Fruit fly (Drosophila melanogaster) whole organism, embryonic: Measurements from ENCODE around the gene CG10232.
A peak's percentile ranks its signal among the peaks of the same experiment; 100 is the strongest.

ENCODE experiments used
- Bteb2 ChIP-seq: fragments of 200-800 bp; sonication (Bioruptor generic); optimal IDR thresholded peaks from 2 replicates; lab custom pipeline; 2016; ENCODE audit warnings: missing biosample characterization, missing genetic modification characterization
- CG11247 ChIP-seq: fragments of 200-800 bp; sonication (Bioruptor generic); IDR thresholded peaks from 2 replicates; pipeline ENCODE4 v1.3.6; 2022; ENCODE audit warnings: missing biosample characterization, missing genetic modification characterization
- CG12155 ChIP-seq: fragments of 200-800 bp; sonication (Bioruptor generic); optimal IDR thresholded peaks from 3 replicates; lab custom pipeline; 2016; ENCODE audit warnings: missing biosample characterization, missing genetic modification characterization
- CG1233 ChIP-seq: fragments of 200-800 bp; sonication (Bioruptor generic); optimal IDR thresholded peaks from 4 replicates; lab custom pipeline; 2018; ENCODE audit warnings: missing biosample characterization, mild to moderate bottlenecking, missing genetic modification characterization
- CG14014 ChIP-seq: fragments of 200-800 bp; sonication (Bioruptor generic); IDR thresholded peaks from 2 replicates; pipeline ENCODE4 v1.3.6; 2022; ENCODE audit warnings: missing biosample characterization, missing genetic modification characterization
- CG14710 ChIP-seq: fragments of 200-800 bp; sonication (Bioruptor generic); optimal IDR thresholded peaks from 3 replicates; lab custom pipeline; 2019; ENCODE audit warnings: missing biosample characterization, mild to moderate bottlenecking, missing genetic modification characterization, moderate library complexity
- CG15514 ChIP-seq: fragments of 200-800 bp; sonication (Bioruptor generic); optimal IDR thresholded peaks from 3 replicates; lab custom pipeline; 2017; ENCODE audit warnings: missing biosample characterization, missing genetic modification characterization, mild to moderate bottlenecking, moderate library complexity, missing genetic modification reagents
- CG1603 ChIP-seq: fragments of 200-800 bp; sonication (Bioruptor generic); optimal IDR thresholded peaks from 2 replicates; lab custom pipeline; 2019; ENCODE audit warnings: missing biosample characterization, mild to moderate bottlenecking, missing genetic modification characterization, moderate library complexity
- CG1832 ChIP-seq: fragments of 200-800 bp; sonication (Bioruptor generic); optimal IDR thresholded peaks from 2 replicates; lab custom pipeline; 2017; ENCODE audit warnings: missing biosample characterization, mild to moderate bottlenecking, missing genetic modification characterization, inconsistent platforms
- CG2199 ChIP-seq: fragments of 200-800 bp; sonication (Bioruptor generic); IDR thresholded peaks from 3 replicates; pipeline ENCODE4 v1.3.6; 2022; ENCODE audit warnings: missing biosample characterization, missing genetic modification characterization
- CG30431 ChIP-seq: fragments of 200-800 bp; sonication (Bioruptor generic); optimal IDR thresholded peaks from 2 replicates; lab custom pipeline; 2017; ENCODE audit warnings: missing biosample characterization, missing genetic modification characterization
- CG33557 ChIP-seq: fragments of 200-800 bp; sonication (Bioruptor generic); optimal IDR thresholded peaks from 2 replicates; lab custom pipeline; 2019; ENCODE audit warnings: missing biosample characterization, mild to moderate bottlenecking, missing genetic modification characterization, moderate library complexity
- CG4328 ChIP-seq: fragments of 200-800 bp; sonication (Bioruptor generic); optimal IDR thresholded peaks from 3 replicates; lab custom pipeline; 2017; ENCODE audit warnings: missing biosample characterization, missing genetic modification reagents, missing genetic modification characterization
- CG4820 ChIP-seq: fragments of 200-800 bp; sonication (Bioruptor generic); optimal IDR thresholded peaks from 3 replicates; lab custom pipeline; 2016; ENCODE audit warnings: missing biosample characterization, missing genetic modification characterization
- CG6254 ChIP-seq: fragments of 200-800 bp; sonication (Bioruptor generic); optimal IDR thresholded peaks from 3 replicates; lab custom pipeline; 2017; ENCODE audit warnings: mild to moderate bottlenecking, missing biosample characterization, missing genetic modification reagents, missing genetic modification characterization
- CG7839 ChIP-seq: fragments of 200-800 bp; sonication (Bioruptor generic); optimal IDR thresholded peaks from 3 replicates; lab custom pipeline; 2018; ENCODE audit warnings: missing biosample characterization, mild to moderate bottlenecking, missing genetic modification characterization, moderate library complexity
- CG7987 ChIP-seq: fragments of 200-800 bp; sonication (Bioruptor generic); optimal IDR thresholded peaks from 2 replicates; lab custom pipeline; 2018; ENCODE audit warnings: missing biosample characterization, mild to moderate bottlenecking, missing genetic modification characterization, moderate library complexity
- Camta ChIP-seq: fragments of 200-800 bp; sonication (Bioruptor generic); optimal IDR thresholded peaks from 2 replicates; lab custom pipeline; 2016; ENCODE audit warnings: missing biosample characterization, missing genetic modification characterization
- Deaf1 ChIP-seq: fragments of 200-800 bp; optimal IDR thresholded peaks from 3 replicates; lab custom pipeline; 2019; ENCODE audit warnings: missing biosample characterization, mild to moderate bottlenecking, missing genetic modification characterization, moderate library complexity
- Dp ChIP-seq: fragments of 200-800 bp; sonication (Bioruptor generic); optimal IDR thresholded peaks from 2 replicates; lab custom pipeline; 2018; ENCODE audit warnings: missing biosample characterization, mild to moderate bottlenecking, missing genetic modification characterization, moderate library complexity
- Eip74EF ChIP-seq, 2 experiments: fragments of 200-800 bp in 1 of 2; fragments of >200 bp in 1 of 2; sonication (Bioruptor generic) in 1 of 2; optimal IDR thresholded peaks; 2 replicates each; lab custom pipeline; 2017 to 2019; ENCODE audit warnings: missing biosample characterization in 2 of 2, missing genetic modification characterization in 2 of 2, mild to moderate bottlenecking in 1 of 2, moderate library complexity in 1 of 2
- Ets65A ChIP-seq: fragments of 200-800 bp; sonication (Bioruptor generic); peaks from one replicate; lab custom pipeline; 2016; ENCODE audit warnings: missing biosample characterization, missing genetic modification characterization
- Ets97D ChIP-seq: fragments of 200-800 bp; sonication (Bioruptor generic); optimal IDR thresholded peaks from 3 replicates; lab custom pipeline; 2016; ENCODE audit warnings: missing biosample characterization, missing genetic modification characterization
- Fer1 ChIP-seq: fragments of 200-800 bp; sonication (Bioruptor generic); optimal IDR thresholded peaks from 2 replicates; lab custom pipeline; 2017; ENCODE audit warnings: missing biosample characterization, mild to moderate bottlenecking, missing genetic modification characterization
- HLH4C ChIP-seq: fragments of 200-800 bp; sonication (Bioruptor generic); IDR thresholded peaks from 3 replicates; pipeline ENCODE4 v1.3.6; 2022; ENCODE audit warnings: missing biosample characterization, missing genetic modification characterization; ENCODE audit not compliant: partially characterized antibody
- Hmr ChIP-seq: fragments of 200-800 bp; sonication (Bioruptor generic); optimal IDR thresholded peaks from 3 replicates; lab custom pipeline; 2017; ENCODE audit warnings: mild to moderate bottlenecking, missing biosample characterization, missing genetic modification reagents, missing genetic modification characterization
- Hsf ChIP-seq: fragments of 200-800 bp; sonication (Bioruptor generic); optimal IDR thresholded peaks from 3 replicates; lab custom pipeline; 2016; ENCODE audit warnings: missing biosample characterization, missing genetic modification characterization
- MESR4 ChIP-seq: fragments of 200-800 bp; sonication (Bioruptor generic); optimal IDR thresholded peaks from 2 replicates; lab custom pipeline; 2018; ENCODE audit warnings: missing biosample characterization, mild to moderate bottlenecking, missing genetic modification characterization, moderate library complexity
- Mad ChIP-seq: fragments of 200-800 bp; sonication (Bioruptor generic); optimal IDR thresholded peaks from 2 replicates; lab custom pipeline; 2016; ENCODE audit warnings: missing biosample characterization, missing genetic modification characterization
- Max ChIP-seq: fragments of 200-800 bp; sonication (Bioruptor generic); optimal IDR thresholded peaks from 2 replicates; lab custom pipeline; 2016; ENCODE audit warnings: missing biosample characterization, mild to moderate bottlenecking, missing genetic modification characterization
- Med ChIP-seq: fragments of 200-800 bp; sonication (Bioruptor generic); peaks from one replicate; lab custom pipeline; 2016; ENCODE audit warnings: missing biosample characterization, missing genetic modification characterization, mild to moderate bottlenecking, inconsistent platforms, moderate library complexity
- Opbp ChIP-seq: fragments of 200-800 bp; sonication (Bioruptor generic); IDR thresholded peaks from 3 replicates; pipeline ENCODE4 v1.3.6; 2022; ENCODE audit warnings: missing biosample characterization, missing genetic modification characterization; ENCODE audit not compliant: partially characterized antibody
- Rfx ChIP-seq: fragments of 200-800 bp; sonication (Bioruptor generic); IDR thresholded peaks from 2 replicates; pipeline ENCODE4 v1.3.6; 2022; ENCODE audit warnings: missing biosample characterization, missing genetic modification characterization
- TFAM ChIP-seq: fragments of 200-800 bp; sonication (Bioruptor generic); optimal IDR thresholded peaks from 2 replicates; lab custom pipeline; 2017; ENCODE audit warnings: missing biosample characterization, missing genetic modification characterization, inconsistent platforms
- Xbp1 ChIP-seq: fragments of 200-800 bp; sonication (Bioruptor generic); optimal IDR thresholded peaks from 3 replicates; lab custom pipeline; 2016; ENCODE audit warnings: missing biosample characterization, mild to moderate bottlenecking, missing genetic modification characterization
- gem ChIP-seq: fragments of 200-800 bp; sonication (Bioruptor generic); optimal IDR thresholded peaks from 2 replicates; lab custom pipeline; 2019; ENCODE audit warnings: missing biosample characterization, mild to moderate bottlenecking, missing genetic modification characterization, moderate library complexity
- ind ChIP-seq: fragments of 200-800 bp; sonication (Bioruptor generic); optimal IDR thresholded peaks from 3 replicates; lab custom pipeline; 2016; ENCODE audit warnings: missing biosample characterization, missing genetic modification characterization
- jigr1 ChIP-seq: fragments of 200-800 bp; sonication (Bioruptor generic); IDR thresholded peaks from 3 replicates; pipeline ENCODE4 v1.3.6; 2022; ENCODE audit warnings: missing biosample characterization, missing genetic modification characterization
- kah ChIP-seq: fragments of 200-800 bp; sonication (Bioruptor generic); optimal IDR thresholded peaks from 2 replicates; lab custom pipeline; 2018; ENCODE audit warnings: missing biosample characterization, mild to moderate bottlenecking, missing genetic modification characterization
- klu ChIP-seq: fragments of 200-800 bp; sonication (Bioruptor generic); IDR thresholded peaks from 2 replicates; pipeline ENCODE4 v1.3.6; 2022; ENCODE audit warnings: missing biosample characterization, missing genetic modification characterization
- lab ChIP-seq: fragments of 200-800 bp; sonication (Bioruptor generic); optimal IDR thresholded peaks from 3 replicates; lab custom pipeline; 2017; ENCODE audit warnings: missing biosample characterization, missing genetic modification characterization, mild to moderate bottlenecking, moderate library complexity, missing genetic modification reagents
- mam ChIP-seq: fragments of 200-800 bp; sonication (Bioruptor generic); optimal IDR thresholded peaks from 3 replicates; lab custom pipeline; 2016; ENCODE audit warnings: missing biosample characterization, missing genetic modification characterization
- oc ChIP-seq: fragments of 200-800 bp; sonication (Bioruptor generic); optimal IDR thresholded peaks from 2 replicates; lab custom pipeline; 2018; ENCODE audit warnings: missing biosample characterization, mild to moderate bottlenecking, missing genetic modification characterization, moderate library complexity
- pho ChIP-seq: fragments of 200-800 bp; sonication (Bioruptor generic); optimal IDR thresholded peaks from 2 replicates; lab custom pipeline; 2016; ENCODE audit warnings: missing biosample characterization, missing genetic modification characterization
- stwl ChIP-seq: fragments of 200-800 bp; sonication (Bioruptor generic); optimal IDR thresholded peaks from 3 replicates; lab custom pipeline; 2018; ENCODE audit warnings: missing biosample characterization, mild to moderate bottlenecking, missing genetic modification characterization, moderate library complexity
- yki ChIP-seq: fragments of >200 bp; optimal IDR thresholded peaks from 3 replicates; lab custom pipeline; 2018
- zen ChIP-seq: fragments of 200-800 bp; sonication (Bioruptor generic); optimal IDR thresholded peaks from 3 replicates; lab custom pipeline; 2018; ENCODE audit warnings: missing biosample characterization, mild to moderate bottlenecking, missing genetic modification characterization, moderate library complexity
- zen2 ChIP-seq: fragments of 200-800 bp; sonication (Bioruptor generic); IDR thresholded peaks from 3 replicates; pipeline ENCODE4 v1.3.6; 2022; ENCODE audit warnings: missing biosample characterization, missing genetic modification characterization; ENCODE audit not compliant: partially characterized antibody

CG10232 gene

dm6 chr3R:23763015-23763414, 41.6 kb upstream of the CG10232 start, which contains the start of gene udt (continued):
- TF ChIP-seq CG1603: peak; percentile 53
- no peak for TF ChIP-seq CG2199
- no peak for TF ChIP-seq klu (GFP tag; lab: Robert Waterston, UW)
- no peak for TF ChIP-seq yki (lab: Kevin White, UChicago)
- peak; percentile 14 for TF ChIP-seq ind (GFP tag; lab: Kevin White, UChicago)
- 0 out of 2 replicates have a peak, but pooled peaks have one; percentile 22 for TF ChIP-seq CG11247
- TF ChIP-seq Max: peak; percentile 4
- no peak for TF ChIP-seq CG1233 (GFP tag; lab: Kevin White, UChicago)
- peak; percentile 35 for TF ChIP-seq Camta
- TF ChIP-seq CG30431: no peak
- peak; percentile 64 for TF ChIP-seq MESR4 (GFP tag; lab: Kevin White, UChicago)
- TF ChIP-seq CG14710 (tag; lab: Kevin White, UChicago): peak; percentile 26
- peak; percentile 53 for TF ChIP-seq zen (tag; lab: Kevin White, UChicago)
- no peak for TF ChIP-seq Eip74EF (GFP tag; optimal IDR thresholded peaks at IDR 0.05; lab: Kevin White, UChicago)
- TF ChIP-seq mam (GFP tag; lab: Kevin White, UChicago): peak; percentile 43
- peak; percentile 29 for TF ChIP-seq Mad (GFP tag; lab: Kevin White, UChicago)
- peak; percentile 14 for TF ChIP-seq CG12155 (GFP tag; lab: Kevin White, UChicago)
- peak; percentile 47; the same call in 1 of the 2 replicates for TF ChIP-seq Rfx
- TF ChIP-seq gem (tag; lab: Kevin White, UChicago): no peak
- peak; percentile 18 for TF ChIP-seq CG4820 (GFP tag; lab: Kevin White, UChicago)
- peak; percentile 27 for TF ChIP-seq Dp

DNA sequence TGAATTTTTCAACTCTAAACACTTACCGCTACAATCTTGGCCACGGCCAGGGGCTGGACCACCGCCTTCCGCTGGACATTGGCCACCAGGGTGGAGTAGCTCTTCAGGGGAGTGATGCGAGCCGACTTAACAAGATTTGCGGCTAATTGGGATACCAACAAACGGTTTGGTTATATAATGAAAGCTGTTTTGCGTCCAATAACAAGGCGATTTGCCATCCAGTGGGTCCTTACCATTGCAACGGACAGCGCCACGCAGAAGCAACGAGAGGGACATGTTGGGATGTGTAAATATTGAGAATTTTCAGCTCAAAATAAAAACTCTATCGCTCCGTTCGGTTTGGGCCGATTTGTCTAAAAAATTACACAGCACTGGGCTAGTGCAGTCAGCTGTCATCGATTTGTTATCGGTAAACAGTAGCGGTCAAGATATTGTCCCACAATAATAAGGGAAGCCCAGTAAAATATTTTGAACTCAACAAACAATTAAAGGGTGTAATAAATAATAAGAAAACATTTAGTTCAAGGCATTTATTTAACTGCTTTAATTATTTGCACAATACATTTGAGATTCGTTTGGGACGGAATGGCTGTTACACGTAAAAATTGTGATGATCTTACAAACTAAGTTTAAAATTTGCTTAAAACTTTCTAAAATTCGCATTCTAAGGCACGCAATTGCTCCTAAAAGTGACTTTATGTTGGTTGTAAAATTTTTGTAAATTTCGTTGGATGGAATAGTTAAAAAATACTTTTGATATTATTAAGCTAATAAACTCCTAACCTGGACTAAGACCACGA, 39.0 kb upstream of the CG10232 start, which contains the start of gene SdhD:
SdhD (minus strand) TSS at position 382 of the 800 bp plus-strand sequence.
- TF ChIP-seq CG7839 (tag; lab: Kevin White, UChicago) (peak; percentile 3), Deaf1 (tag; lab: Kevin White, UChicago) (peak; percentile 20), Med (GFP tag; lab: Kevin White, UChicago) (peak; percentile 92), zen2 (GFP tag; lab: Robert Waterston, UW) (no peak; the same call in 2 of the 3 replicates), CG14014 (GFP tag; lab: Robert Waterston, UW) (peak; percentile 7; the same call in 1 of the 2 replicates), HLH4C (GFP tag; lab: Robert Waterston, UW) (peak; percentile 63), Hmr (GFP tag; lab: Kevin White, UChicago) (peak; percentile 30), Bteb2 (GFP tag; lab: Kevin White, UChicago) (peak; percentile 15), Fer1 (GFP tag; lab: Kevin White, UChicago) (peak; percentile 46), TFAM (GFP tag; lab: Kevin White, UChicago) (no peak), CG1233 (GFP tag; lab: Kevin White, UChicago) (peak; percentile 14), lab (peak; percentile 50), CG33557 (GFP tag; lab: Kevin White, UChicago) (no peak), kah (GFP tag; lab: Kevin White, UChicago) (no peak), CG7987 (GFP tag; lab: Kevin White, UChicago) (peak; percentile 40), jigr1 (GFP tag; lab: Robert Waterston, UW) (no peak), CG14710 (tag; lab: Kevin White, UChicago) (peak; percentile 16), oc (no peak), Opbp (peak; percentile 58; the same call in 2 of the 3 replicates), CG6254 (no peak), Xbp1 (GFP tag; lab: Kevin White, UChicago) (peak; percentile 32), CG1832 (GFP tag; lab: Kevin White, UChicago) (no peak), pho (GFP tag; lab: Kevin White, UChicago) (no peak), CG15514 (GFP tag; lab: Kevin White, UChicago) (peak; percentile 56), Ets97D (peak; percentile 13), stwl (tag; lab: Kevin White, UChicago) (peak; percentile 91), Hsf (GFP tag; lab: Kevin White, UChicago) (peak; percentile 23), CG4328 (GFP tag; lab: Kevin White, UChicago) (no peak), Ets65A (GFP tag; lab: Kevin White, UChicago) (peak; percentile 74)
